Fruit fly (Drosophila melanogaster) Kc167 (cell line): ENCODE results near the gene CG17147.

Source experiments
- Myc ChIP-seq: fragments of >200 bp; optimal IDR thresholded peaks from 2 replicates; lab custom pipeline; 2017; ENCODE audit warnings: missing external identifiers
- Sin3A ChIP-seq: fragments of >200 bp; optimal IDR thresholded peaks from 2 replicates; lab custom pipeline; 2018; ENCODE audit warnings: missing external identifiers
- h ChIP-seq: fragments of >200 bp; optimal IDR thresholded peaks from 3 replicates; lab custom pipeline; 2018; ENCODE audit warnings: missing external identifiers
- insv ChIP-seq: fragments of >200 bp; optimal IDR thresholded peaks from 3 replicates; lab custom pipeline; 2018; ENCODE audit warnings: missing external identifiers
- psq ChIP-seq: fragments of >200 bp; optimal IDR thresholded peaks from 2 replicates; lab custom pipeline; 2017; ENCODE audit warnings: missing external identifiers
- ttk ChIP-seq: sonication (Bioruptor generic); optimal IDR thresholded peaks from 2 replicates; lab custom pipeline; 2017; ENCODE audit warnings: missing external identifiers

The CG17147 gene

DNA sequence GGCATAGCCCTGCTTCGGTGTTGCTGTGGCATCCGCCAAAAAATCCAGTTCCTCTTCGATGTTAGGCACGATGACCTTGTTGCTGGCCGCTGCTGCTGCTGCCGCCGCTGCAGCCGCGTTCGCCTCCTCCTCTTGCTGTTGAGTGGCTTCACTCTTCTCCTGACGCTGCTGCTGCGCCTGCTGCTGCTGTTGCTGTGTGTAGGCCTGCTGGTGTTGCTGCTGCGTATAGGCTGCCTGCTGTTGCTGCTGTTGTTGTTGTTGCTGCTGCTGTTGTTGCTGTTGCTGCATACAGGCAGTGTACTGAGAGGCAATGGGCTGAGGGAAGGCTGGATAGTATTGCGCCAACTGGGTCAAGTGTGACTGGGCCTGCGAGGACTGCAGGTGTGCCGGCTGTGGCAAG, 13.4 kb downstream of the CG17147 start:
- no peak for TF ChIP-seq Sin3A (lab: Kevin White, UChicago)
- TF ChIP-seq psq (lab: Kevin White, UChicago) = no peak
- no peak for TF ChIP-seq h (lab: Kevin White, UChicago)
- TF ChIP-seq ttk (lab: Kevin White, UChicago) = no peak
- TF ChIP-seq Myc (lab: Kevin White, UChicago) = no peak
- TF ChIP-seq insv = no peak

dm6 chr3L:20240753-20241152, 17.0 kb downstream of the CG17147 start, which contains the start of gene Clc:
Clc (plus strand) TSS chr3L:20241053.
- TF ChIP-seq h (lab: Kevin White, UChicago) (no peak), ttk (lab: Kevin White, UChicago) (no peak), Sin3A (lab: Kevin White, UChicago) (no peak), insv (no peak), psq (lab: Kevin White, UChicago) (no peak), Myc (lab: Kevin White, UChicago) (no peak)

DNA sequence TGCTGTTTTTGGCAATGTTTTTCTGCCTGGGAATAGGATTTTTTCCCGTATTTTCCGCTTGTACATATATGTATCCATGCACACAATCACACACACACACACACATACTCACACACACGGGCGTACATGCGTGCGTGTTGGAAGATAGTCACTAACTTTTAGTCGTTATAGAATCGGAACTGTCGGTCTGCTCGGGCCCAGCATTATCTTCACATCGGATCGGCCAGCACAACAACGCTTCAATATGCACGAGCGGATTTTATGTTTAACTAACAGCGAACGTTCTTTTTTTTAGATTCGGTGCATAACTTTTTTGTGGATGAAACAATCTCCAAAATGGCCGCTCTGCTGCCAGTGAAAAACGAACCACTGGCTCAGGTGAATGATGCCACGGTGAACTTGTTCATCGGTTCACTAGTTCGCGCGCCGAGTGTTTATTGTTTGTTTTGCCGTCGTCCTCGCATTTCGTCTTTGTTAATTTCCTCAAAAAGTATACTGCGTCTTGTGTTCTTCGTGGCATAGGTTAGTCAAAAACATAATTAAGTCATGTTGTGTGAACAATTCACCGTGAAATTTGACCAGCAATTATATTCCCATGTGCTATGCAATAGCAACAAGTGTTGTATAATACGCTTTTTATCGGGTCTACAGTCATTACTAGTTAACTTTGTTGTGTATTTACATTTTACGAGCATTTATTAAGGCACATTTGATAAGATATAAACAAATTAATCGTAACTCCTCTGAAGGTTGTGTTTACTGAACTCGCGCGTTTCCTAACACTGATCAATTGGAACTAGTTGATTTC, 17.6 kb downstream of the CG17147 start, which contains the start of the genes CG6951 and CG17233:
TSS of gene CG6951 (plus strand) at position 105 of the 808 bp plus-strand sequence.
TSS of gene CG17233 (minus strand) at position 741 of the 808 bp plus-strand sequence.
- TF ChIP-seq Sin3A (lab: Kevin White, UChicago) = no peak
- no peak for TF ChIP-seq Myc (lab: Kevin White, UChicago)
- TF ChIP-seq h (lab: Kevin White, UChicago) = no peak
- no peak for TF ChIP-seq insv
- TF ChIP-seq ttk (lab: Kevin White, UChicago) = no peak
- TF ChIP-seq psq (lab: Kevin White, UChicago) = no peak

DNA sequence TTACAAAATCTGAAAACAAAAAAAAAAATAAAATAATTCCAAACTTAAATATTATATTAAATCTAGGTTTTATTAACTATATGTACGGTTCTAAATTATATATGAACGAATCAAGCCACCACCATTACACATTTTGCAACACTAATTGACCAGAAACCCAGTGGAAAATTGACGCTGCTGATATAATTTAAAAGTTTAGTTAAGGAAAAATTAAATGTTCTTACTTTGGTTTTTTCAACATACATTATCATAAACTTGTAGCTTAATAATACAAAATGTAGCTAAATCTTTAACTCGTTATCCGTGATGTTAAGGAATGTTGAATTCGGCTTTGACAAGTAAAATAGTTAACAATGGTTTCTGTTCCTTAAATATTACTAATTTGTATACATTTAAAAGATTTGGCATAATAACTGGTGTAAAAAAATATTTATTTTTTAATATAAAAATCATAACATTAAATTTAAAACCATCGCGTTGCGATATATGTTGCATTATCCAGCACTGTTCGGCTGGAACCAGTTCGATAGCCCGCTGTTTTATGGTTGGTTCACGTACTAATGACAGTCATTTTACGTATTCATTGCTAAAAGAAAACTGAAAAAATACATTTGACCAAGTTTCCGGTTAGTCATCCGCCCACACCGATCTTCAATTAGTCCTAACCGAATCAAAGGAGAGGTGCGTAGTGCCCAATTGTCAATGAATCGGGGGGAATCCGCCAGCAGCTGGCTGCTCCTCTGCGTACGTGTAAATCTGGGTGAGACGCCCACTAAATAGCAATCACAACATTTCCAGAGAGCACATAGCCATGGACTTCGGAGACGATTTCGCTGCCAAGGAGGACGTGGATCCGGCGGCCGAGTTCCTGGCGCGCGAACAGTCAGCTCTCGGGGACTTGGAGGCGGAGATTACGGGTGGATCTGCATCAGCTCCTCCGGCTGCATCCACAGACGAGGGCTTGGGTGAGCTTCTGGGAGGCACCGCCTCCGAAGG, 18.6 kb downstream of the CG17147 start:
- no peak for TF ChIP-seq insv
- no peak for TF ChIP-seq psq (lab: Kevin White, UChicago)
- TF ChIP-seq Sin3A (lab: Kevin White, UChicago) = no peak

DNA sequence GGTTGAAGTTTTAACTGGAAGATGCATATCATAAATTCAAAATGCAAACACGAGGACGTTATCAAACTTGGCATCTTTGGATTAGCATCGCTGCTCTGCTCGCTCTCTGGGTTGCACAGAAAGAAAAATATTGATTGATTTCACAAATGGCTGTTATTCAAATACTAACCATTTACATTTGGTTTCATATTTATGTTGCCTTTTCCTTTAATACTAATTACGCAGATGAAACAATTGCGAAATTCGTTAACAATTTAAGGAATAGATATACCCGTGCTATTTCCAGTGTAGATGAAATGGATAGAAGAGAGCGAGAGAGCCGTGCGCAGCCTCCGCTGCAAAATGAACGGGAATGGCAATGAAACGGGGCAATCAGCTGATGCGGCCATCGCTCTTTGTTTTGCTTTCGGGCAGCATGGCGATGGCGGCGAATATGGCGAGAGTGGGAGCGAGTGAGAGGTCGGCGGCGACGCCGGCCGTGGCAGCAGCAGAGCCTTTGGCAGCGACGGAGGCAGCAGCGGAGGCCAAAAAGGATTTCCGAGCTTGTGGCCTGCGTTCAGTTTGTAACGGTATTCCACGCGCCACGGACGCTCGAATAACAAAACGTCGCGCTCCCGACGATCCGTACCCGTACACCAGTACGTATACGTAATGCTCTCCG, 23.9 kb downstream of the CG17147 start, which contains the start of gene rdgC:
TSS of gene rdgC (plus strand) at position 568 of the 661 bp plus-strand sequence.
- TF ChIP-seq insv = no peak
- TF ChIP-seq psq (lab: Kevin White, UChicago) = no peak
- TF ChIP-seq Myc (lab: Kevin White, UChicago) = no peak
- TF ChIP-seq ttk (lab: Kevin White, UChicago) = no peak
- TF ChIP-seq Sin3A (lab: Kevin White, UChicago) = no peak
- no peak for TF ChIP-seq h (lab: Kevin White, UChicago)

dm6 chr3L:20265514-20265913, 41.8 kb downstream of the CG17147 start, which contains the start of gene CG32228:
CG32228 (plus strand) TSS chr3L:20265814.
- no peak for TF ChIP-seq ttk (lab: Kevin White, UChicago)
- no peak for TF ChIP-seq Myc (lab: Kevin White, UChicago)
- no peak for TF ChIP-seq h (lab: Kevin White, UChicago)
- TF ChIP-seq insv = no peak
- TF ChIP-seq Sin3A (lab: Kevin White, UChicago) = no peak
- no peak for TF ChIP-seq psq (lab: Kevin White, UChicago)
